Fruit fly (Drosophila melanogaster) whole organism, embryonic: ENCODE data around the gene CG4338.

Source experiments
- BEAF-32 ChIP-seq: fragments of 200-800 bp; sonication (Bioruptor generic); optimal IDR thresholded peaks from 3 replicates; lab custom pipeline; 2017; ENCODE audit warnings: missing biosample characterization, missing genetic modification characterization, mild to moderate bottlenecking, moderate library complexity, missing genetic modification reagents
- Bdp1 ChIP-seq: fragments of 200-800 bp; sonication (Bioruptor generic); optimal IDR thresholded peaks from 3 replicates; lab custom pipeline; 2016; ENCODE audit warnings: missing biosample characterization, missing genetic modification characterization
- CG10267 ChIP-seq: fragments of 200-800 bp; sonication (Bioruptor generic); optimal IDR thresholded peaks from 2 replicates; lab custom pipeline; 2018; ENCODE audit warnings: missing biosample characterization, mild to moderate bottlenecking, missing genetic modification characterization, moderate library complexity
- CG12155 ChIP-seq: fragments of 200-800 bp; sonication (Bioruptor generic); optimal IDR thresholded peaks from 3 replicates; lab custom pipeline; 2016; ENCODE audit warnings: missing biosample characterization, missing genetic modification characterization
- CG12659 ChIP-seq: fragments of 200-800 bp; sonication (Bioruptor generic); optimal IDR thresholded peaks from 3 replicates; lab custom pipeline; 2017; ENCODE audit warnings: mild to moderate bottlenecking, missing biosample characterization, missing genetic modification reagents, missing genetic modification characterization
- CG15073 ChIP-seq: fragments of 200-800 bp; sonication (Bioruptor generic); optimal IDR thresholded peaks from 2 replicates; lab custom pipeline; 2016; ENCODE audit warnings: missing biosample characterization, missing genetic modification characterization
- CG16815 ChIP-seq: fragments of 200-800 bp; sonication (Bioruptor generic); optimal IDR thresholded peaks from 3 replicates; lab custom pipeline; 2017; ENCODE audit warnings: missing biosample characterization, mild to moderate bottlenecking, missing genetic modification characterization
- CG17186 ChIP-seq: fragments of 200-800 bp; sonication (Bioruptor generic); optimal IDR thresholded peaks from 3 replicates; lab custom pipeline; 2017; ENCODE audit warnings: missing biosample characterization, missing genetic modification reagents, missing genetic modification characterization
- CG18619 ChIP-seq: fragments of 200-800 bp; sonication (Bioruptor generic); optimal IDR thresholded peaks from 3 replicates; lab custom pipeline; 2017; ENCODE audit warnings: missing biosample characterization, mild to moderate bottlenecking, missing genetic modification characterization
- CG31224 ChIP-seq: fragments of 200-800 bp; sonication (Bioruptor generic); IDR thresholded peaks from 2 replicates; pipeline ENCODE4 v1.3.6; 2022; ENCODE audit warnings: missing biosample characterization, missing genetic modification characterization
- CG33557 ChIP-seq: fragments of 200-800 bp; sonication (Bioruptor generic); optimal IDR thresholded peaks from 2 replicates; lab custom pipeline; 2019; ENCODE audit warnings: missing biosample characterization, mild to moderate bottlenecking, missing genetic modification characterization, moderate library complexity
- CG7786 ChIP-seq: fragments of 200-800 bp; sonication (Bioruptor generic); optimal IDR thresholded peaks from 2 replicates; lab custom pipeline; 2016; ENCODE audit warnings: missing biosample characterization, missing genetic modification characterization
- CG7987 ChIP-seq: fragments of 200-800 bp; sonication (Bioruptor generic); optimal IDR thresholded peaks from 2 replicates; lab custom pipeline; 2018; ENCODE audit warnings: missing biosample characterization, mild to moderate bottlenecking, missing genetic modification characterization, moderate library complexity
- CG8281 ChIP-seq: fragments of 200-800 bp; sonication (Bioruptor generic); optimal IDR thresholded peaks from 2 replicates; lab custom pipeline; 2018; ENCODE audit warnings: missing biosample characterization, mild to moderate bottlenecking, missing genetic modification characterization, moderate library complexity
- CG8944 ChIP-seq: fragments of 200-800 bp; sonication (Bioruptor generic); optimal IDR thresholded peaks from 3 replicates; lab custom pipeline; 2016; ENCODE audit warnings: missing biosample characterization, missing genetic modification characterization
- CG9797 ChIP-seq: fragments of 200-800 bp; sonication (Bioruptor generic); optimal IDR thresholded peaks from 3 replicates; lab custom pipeline; 2018; ENCODE audit warnings: missing biosample characterization, mild to moderate bottlenecking, missing genetic modification characterization
- CoRest ChIP-seq: fragments of 200-800 bp; sonication (Bioruptor generic); optimal IDR thresholded peaks from 3 replicates; lab custom pipeline; 2018; ENCODE audit warnings: missing biosample characterization, mild to moderate bottlenecking, missing genetic modification characterization, moderate library complexity
- D ChIP-seq, 2 experiments: fragments of 200-800 bp in 1 of 2; fragments of >200 bp in 1 of 2; sonication (Bioruptor generic) in 1 of 2; optimal IDR thresholded peaks; 2 replicates in 1 of 2; 3 replicates in 1 of 2; lab custom pipeline; 2017; ENCODE audit warnings: mild to moderate bottlenecking in 1 of 2, missing biosample characterization in 1 of 2, missing genetic modification characterization in 1 of 2, missing genetic modification reagents in 1 of 2
- D19B ChIP-seq: fragments of 200-800 bp; sonication (Bioruptor generic); optimal IDR thresholded peaks from 2 replicates; lab custom pipeline; 2017; ENCODE audit warnings: missing biosample characterization, mild to moderate bottlenecking, missing genetic modification characterization
- Dll ChIP-seq: fragments of 200-800 bp; sonication (Bioruptor generic); IDR thresholded peaks from 4 replicates; pipeline ENCODE4 v1.3.6; 2022; ENCODE audit warnings: missing biosample characterization, missing genetic modification characterization; ENCODE audit not compliant: partially characterized antibody
- Doc3 ChIP-seq: fragments of 200-800 bp; sonication (Bioruptor generic); IDR thresholded peaks from 3 replicates; pipeline ENCODE4 v1.3.6; 2022; ENCODE audit warnings: missing biosample characterization, missing genetic modification characterization; ENCODE audit not compliant: partially characterized antibody
- Elba2 ChIP-seq: fragments of 200-800 bp; sonication (Bioruptor generic); optimal IDR thresholded peaks from 3 replicates; lab custom pipeline; 2016; ENCODE audit warnings: missing biosample characterization, missing genetic modification characterization
- Ets97D ChIP-seq: fragments of 200-800 bp; sonication (Bioruptor generic); optimal IDR thresholded peaks from 3 replicates; lab custom pipeline; 2016; ENCODE audit warnings: missing biosample characterization, missing genetic modification characterization
- Fer3 ChIP-seq: fragments of 200-800 bp; sonication (Bioruptor generic); optimal IDR thresholded peaks from 2 replicates; lab custom pipeline; 2018; ENCODE audit warnings: missing biosample characterization, mild to moderate bottlenecking, missing genetic modification characterization, moderate library complexity
- Med ChIP-seq: fragments of 200-800 bp; sonication (Bioruptor generic); peaks from one replicate; lab custom pipeline; 2016; ENCODE audit warnings: missing biosample characterization, missing genetic modification characterization, mild to moderate bottlenecking, inconsistent platforms, moderate library complexity
- NK7.1 ChIP-seq: fragments of 200-800 bp; sonication (Bioruptor generic); optimal IDR thresholded peaks from 3 replicates; lab custom pipeline; 2016; ENCODE audit warnings: missing biosample characterization, missing genetic modification characterization
- Nf-YA ChIP-seq: fragments of 200-800 bp; sonication (Bioruptor generic); IDR thresholded peaks from 2 replicates; pipeline ENCODE4 v1.3.6; 2022; ENCODE audit warnings: missing biosample characterization, missing genetic modification characterization
- Nf-YC ChIP-seq: fragments of 200-800 bp; optimal IDR thresholded peaks from 3 replicates; lab custom pipeline; 2019; ENCODE audit warnings: missing biosample characterization, mild to moderate bottlenecking, missing genetic modification characterization, moderate library complexity
- abd-A ChIP-seq: fragments of 200-800 bp; sonication (Bioruptor generic); optimal IDR thresholded peaks from 3 replicates; lab custom pipeline; 2019; ENCODE audit warnings: missing biosample characterization, mild to moderate bottlenecking, missing genetic modification characterization, moderate library complexity
- ara ChIP-seq: fragments of 200-800 bp; sonication (Bioruptor generic); IDR thresholded peaks from 2 replicates; pipeline ENCODE4 v1.3.6; 2022; ENCODE audit warnings: missing biosample characterization, missing genetic modification characterization
- br ChIP-seq: fragments of >200 bp; optimal IDR thresholded peaks from 2 replicates; lab custom pipeline; 2017
- chif ChIP-seq, 2 experiments: fragments of 200-800 bp; sonication (Bioruptor generic); optimal IDR thresholded peaks; 3 replicates each; lab custom pipeline; 2016; ENCODE audit warnings: missing biosample characterization in 2 of 2, missing genetic modification characterization in 2 of 2
- crp ChIP-seq, 2 experiments: fragments of 200-800 bp; sonication (Bioruptor generic); optimal IDR thresholded peaks; 2 replicates in 1 of 2; 3 replicates in 1 of 2; lab custom pipeline; 2017; ENCODE audit warnings: missing biosample characterization in 2 of 2, missing genetic modification characterization in 2 of 2, mild to moderate bottlenecking in 1 of 2, moderate library complexity in 1 of 2
- dm ChIP-seq: fragments of 200-800 bp; sonication (Bioruptor generic); optimal IDR thresholded peaks from 3 replicates; lab custom pipeline; 2016; ENCODE audit warnings: missing biosample characterization, missing genetic modification characterization
- en ChIP-seq: fragments of 200-800 bp; sonication (Bioruptor generic); optimal IDR thresholded peaks from 2 replicates; lab custom pipeline; 2016; ENCODE audit warnings: missing biosample characterization, missing genetic modification characterization
- eve ChIP-seq, 2 experiments: fragments of >200 bp; optimal IDR thresholded peaks; 2 replicates each; lab custom pipeline; 2017; ENCODE audit warnings: missing biosample characterization in 2 of 2, missing genetic modification characterization in 2 of 2
- gfzf ChIP-seq: fragments of 200-800 bp; sonication (Bioruptor generic); optimal IDR thresholded peaks from 2 replicates; lab custom pipeline; 2016; ENCODE audit warnings: missing biosample characterization, mild to moderate bottlenecking, missing genetic modification characterization, moderate library complexity
- h ChIP-seq: fragments of >200 bp; optimal IDR thresholded peaks from 2 replicates; lab custom pipeline; 2017
- kah ChIP-seq: fragments of 200-800 bp; sonication (Bioruptor generic); optimal IDR thresholded peaks from 2 replicates; lab custom pipeline; 2018; ENCODE audit warnings: missing biosample characterization, mild to moderate bottlenecking, missing genetic modification characterization
- ken ChIP-seq: fragments of 200-800 bp; sonication (Bioruptor generic); IDR thresholded peaks from 3 replicates; pipeline ENCODE4 v1.3.6; 2022; ENCODE audit warnings: missing biosample characterization, missing genetic modification characterization
- kni ChIP-seq: fragments of 200-800 bp; sonication (Bioruptor generic); optimal IDR thresholded peaks from 3 replicates; lab custom pipeline; 2017; ENCODE audit warnings: mild to moderate bottlenecking, missing biosample characterization, missing genetic modification reagents, missing genetic modification characterization
- mld ChIP-seq: fragments of 200-800 bp; sonication (Bioruptor generic); IDR thresholded peaks from 3 replicates; pipeline ENCODE4 v1.3.6; 2022; ENCODE audit warnings: missing biosample characterization, missing genetic modification characterization; ENCODE audit not compliant: partially characterized antibody
- nerfin-1 ChIP-seq: fragments of 200-800 bp; sonication (Bioruptor generic); optimal IDR thresholded peaks from 3 replicates; lab custom pipeline; 2019; ENCODE audit warnings: missing biosample characterization, mild to moderate bottlenecking, missing genetic modification characterization, moderate library complexity
- otp ChIP-seq: fragments of 200-800 bp; sonication (Bioruptor generic); IDR thresholded peaks from 3 replicates; pipeline ENCODE4, ENCODE4 v1.3.6; 2022; ENCODE audit warnings: missing biosample characterization, missing genetic modification characterization
- pho ChIP-seq: fragments of 200-800 bp; sonication (Bioruptor generic); optimal IDR thresholded peaks from 2 replicates; lab custom pipeline; 2016; ENCODE audit warnings: missing biosample characterization, missing genetic modification characterization
- pros ChIP-seq: fragments of 200-800 bp; sonication (Bioruptor generic); optimal IDR thresholded peaks from 3 replicates; lab custom pipeline; 2019; ENCODE audit warnings: missing biosample characterization, mild to moderate bottlenecking, missing genetic modification characterization, moderate library complexity
- rib ChIP-seq: fragments of 200-800 bp; sonication (Bioruptor generic); IDR thresholded peaks from 2 replicates; pipeline ENCODE4 v1.3.6; 2022; ENCODE audit warnings: missing biosample characterization, missing genetic modification characterization
- sd ChIP-seq: fragments of 200-800 bp; sonication (Bioruptor generic); optimal IDR thresholded peaks from 3 replicates; lab custom pipeline; 2018; ENCODE audit warnings: missing biosample characterization, mild to moderate bottlenecking, missing genetic modification characterization, moderate library complexity
- ttk ChIP-seq: fragments of 200-800 bp; sonication (Bioruptor generic); IDR thresholded peaks from 2 replicates; pipeline ENCODE4 v2.1.2; 2022; ENCODE audit warnings: missing biosample characterization, missing genetic modification characterization
- twi ChIP-seq: fragments of 200-800 bp; optimal IDR thresholded peaks from 2 replicates; lab custom pipeline; 2019; ENCODE audit warnings: missing biosample characterization, mild to moderate bottlenecking, missing genetic modification characterization, moderate library complexity

The CG4338 gene

dm6 chr3R:15265406-15266040 lies 9.8 kb upstream of the CG4338 start, which contains the start of gene ATPsynO (continued):
- no peak for TF ChIP-seq ken (GFP tag; lab: Robert Waterston, UW)
- TF ChIP-seq ara (GFP tag; lab: Robert Waterston, UW) = no peak
- no peak for TF ChIP-seq CG15073
- TF ChIP-seq Dll = 0 out of 4 replicates have a peak, but pooled peaks have one; percentile 29
- no peak for TF ChIP-seq D (optimal IDR thresholded peaks at IDR 0.05; lab: Kevin White, UChicago)
- no peak for TF ChIP-seq D (GFP tag; optimal IDR thresholded peaks at IDR 0.05; lab: Kevin White, UChicago)
- TF ChIP-seq BEAF-32 (GFP tag; lab: Kevin White, UChicago) = peak; percentile 57
- TF ChIP-seq CG8281 (tag; lab: Kevin White, UChicago) = no peak
- no peak for TF ChIP-seq CG8944
- no peak for TF ChIP-seq sd (tag; lab: Kevin White, UChicago)
- peak; percentile 75 for TF ChIP-seq CG10267
- no peak for TF ChIP-seq NK7.1 (GFP tag; lab: Kevin White, UChicago)
- TF ChIP-seq chif (GFP tag; optimal IDR thresholded peaks at IDR 0.05; lab: Kevin White, UChicago) = no peak
- peak; percentile 11 for TF ChIP-seq pho (GFP tag; lab: Kevin White, UChicago)
- TF ChIP-seq D19B (GFP tag; lab: Kevin White, UChicago) = no peak
- TF ChIP-seq gfzf (GFP tag; lab: Kevin White, UChicago) = peak; percentile 46
- TF ChIP-seq CoRest (tag; lab: Kevin White, UChicago) = no peak
- TF ChIP-seq CG7786 (GFP tag; lab: Kevin White, UChicago) = no peak
- TF ChIP-seq CG12659 (GFP tag; lab: Kevin White, UChicago) = peak; percentile 62
- TF ChIP-seq CG16815 (GFP tag; lab: Kevin White, UChicago) = no peak
- TF ChIP-seq abd-A (tag; lab: Kevin White, UChicago) = no peak
- TF ChIP-seq Elba2 = no peak
- TF ChIP-seq Nf-YC (tag; lab: Kevin White, UChicago) = peak; percentile 56
- TF ChIP-seq Med = peak; percentile 89
- TF ChIP-seq CG17186 (GFP tag; lab: Kevin White, UChicago) = peak; percentile 15
- no peak for TF ChIP-seq CG18619 (GFP tag; lab: Kevin White, UChicago)
- no peak for TF ChIP-seq otp (GFP tag; lab: Robert Waterston, UW)
- TF ChIP-seq CG12155 (GFP tag; lab: Kevin White, UChicago) = peak; percentile 43
- no peak for TF ChIP-seq Bdp1 (GFP tag; lab: Kevin White, UChicago)
- TF ChIP-seq ttk (GFP tag; lab: Robert Waterston, UW) = no peak
- TF ChIP-seq kni (GFP tag; lab: Kevin White, UChicago) = no peak
- TF ChIP-seq CG31224 (GFP tag; lab: Robert Waterston, UW) = no peak
- peak; percentile 17 for TF ChIP-seq nerfin-1 (tag; lab: Kevin White, UChicago)
- TF ChIP-seq eve (GFP tag; optimal IDR thresholded peaks at IDR 0.05; lab: Kevin White, UChicago) = no peak
- peak; percentile 25 for TF ChIP-seq CG33557 (GFP tag; lab: Kevin White, UChicago)
- TF ChIP-seq pros = no peak
- peak; percentile 67 for TF ChIP-seq Ets97D (GFP tag; lab: Kevin White, UChicago)
- TF ChIP-seq Doc3 (GFP tag; lab: Robert Waterston, UW) = no peak
- TF ChIP-seq CG7987 (GFP tag; lab: Kevin White, UChicago) = peak; percentile 18
- TF ChIP-seq en (GFP tag; lab: Kevin White, UChicago) = no peak
- peak; percentile 8 to 86 for TF ChIP-seq crp (GFP tag; optimal IDR thresholded peaks at IDR 0.05; lab: Kevin White, UChicago)
- no peak for TF ChIP-seq mld (GFP tag; lab: Robert Waterston, UW)
- TF ChIP-seq Fer3 (tag; lab: Kevin White, UChicago) = peak; percentile 23
- TF ChIP-seq dm (GFP tag; lab: Kevin White, UChicago) = peak; percentile 57
- peak; percentile 12 for TF ChIP-seq CG9797 (GFP tag; lab: Kevin White, UChicago)
- TF ChIP-seq twi (tag; lab: Kevin White, UChicago) = no peak
- TF ChIP-seq Nf-YA = no peak
- TF ChIP-seq rib (GFP tag; lab: Robert Waterston, UW) = no peak
- no peak for TF ChIP-seq kah (GFP tag; lab: Kevin White, UChicago)
- TF ChIP-seq br (lab: Kevin White, UChicago) = no peak
- TF ChIP-seq h = no peak
